Fruit fly (Drosophila melanogaster) whole organism, embryonic: Measurements from ENCODE around the gene Cyt-c-p.

Experiments
- Aef1 ChIP-seq: fragments of 200-800 bp; sonication (Bioruptor generic); IDR thresholded peaks from 3 replicates; pipeline ENCODE4 v1.3.6; 2022; ENCODE audit warnings: missing biosample characterization, missing genetic modification characterization
- Awh ChIP-seq: fragments of 200-800 bp; sonication (Bioruptor generic); IDR thresholded peaks from 2 replicates; pipeline ENCODE4, ENCODE4 v1.3.6; 2022; ENCODE audit warnings: missing biosample characterization, missing genetic modification characterization
- BtbVII ChIP-seq: fragments of 200-800 bp; sonication (Bioruptor generic); optimal IDR thresholded peaks from 3 replicates; lab custom pipeline; 2017; ENCODE audit warnings: missing biosample characterization, mild to moderate bottlenecking, missing genetic modification characterization
- C15 ChIP-seq: fragments of 200-800 bp; sonication (Bioruptor generic); IDR thresholded peaks from 3 replicates; pipeline ENCODE4 v1.3.6; 2022; ENCODE audit warnings: missing biosample characterization, missing genetic modification characterization
- CG10267 ChIP-seq: fragments of 200-800 bp; sonication (Bioruptor generic); optimal IDR thresholded peaks from 2 replicates; lab custom pipeline; 2018; ENCODE audit warnings: missing biosample characterization, mild to moderate bottlenecking, missing genetic modification characterization, moderate library complexity
- CG10274 ChIP-seq: fragments of 200-800 bp; sonication (Bioruptor generic); optimal IDR thresholded peaks from 3 replicates; lab custom pipeline; 2017; ENCODE audit warnings: missing biosample characterization, mild to moderate bottlenecking, missing genetic modification characterization
- CG11696 ChIP-seq: fragments of 200-800 bp; sonication (Bioruptor generic); IDR thresholded peaks from 2 replicates; pipeline ENCODE4 v1.3.6; 2022; ENCODE audit warnings: missing biosample characterization, missing genetic modification characterization
- CG12236 ChIP-seq: fragments of 200-800 bp; sonication (Bioruptor generic); optimal IDR thresholded peaks from 2 replicates; lab custom pipeline; 2016; ENCODE audit warnings: missing biosample characterization, missing genetic modification characterization
- CG12659 ChIP-seq: fragments of 200-800 bp; sonication (Bioruptor generic); optimal IDR thresholded peaks from 3 replicates; lab custom pipeline; 2017; ENCODE audit warnings: mild to moderate bottlenecking, missing biosample characterization, missing genetic modification reagents, missing genetic modification characterization
- CG14965 ChIP-seq: fragments of 200-800 bp; sonication (Bioruptor generic); optimal IDR thresholded peaks from 2 replicates; lab custom pipeline; 2016; ENCODE audit warnings: missing biosample characterization, missing genetic modification characterization, borderline replicate concordance
- CG15696 ChIP-seq: fragments of 200-800 bp; sonication (Bioruptor generic); optimal IDR thresholded peaks from 2 replicates; lab custom pipeline; 2019; ENCODE audit warnings: missing biosample characterization, mild to moderate bottlenecking, missing genetic modification characterization, moderate library complexity
- CG16779 ChIP-seq: fragments of 200-800 bp; sonication (Bioruptor generic); IDR thresholded peaks from 2 replicates; pipeline ENCODE4 v1.3.6; 2022; ENCODE audit warnings: missing biosample characterization, missing genetic modification characterization
- CG16813 ChIP-seq: fragments of 200-800 bp; sonication (Bioruptor generic); IDR thresholded peaks from 3 replicates; pipeline ENCODE4 v1.3.6; 2022; ENCODE audit warnings: missing biosample characterization, missing genetic modification characterization; ENCODE audit not compliant: partially characterized antibody
- CG2120 ChIP-seq: fragments of 200-800 bp; sonication (Bioruptor generic); optimal IDR thresholded peaks from 3 replicates; lab custom pipeline; 2016; ENCODE audit warnings: missing biosample characterization, missing genetic modification characterization
- CG31388 ChIP-seq: fragments of 200-800 bp; sonication (Bioruptor generic); optimal IDR thresholded peaks from 2 replicates; lab custom pipeline; 2016; ENCODE audit warnings: missing biosample characterization, missing genetic modification characterization
- CG33557 ChIP-seq: fragments of 200-800 bp; sonication (Bioruptor generic); optimal IDR thresholded peaks from 2 replicates; lab custom pipeline; 2019; ENCODE audit warnings: missing biosample characterization, mild to moderate bottlenecking, missing genetic modification characterization, moderate library complexity
- CG34422 ChIP-seq: fragments of 200-800 bp; sonication (Bioruptor generic); IDR thresholded peaks from 3 replicates; pipeline ENCODE4 v1.3.6; 2022; ENCODE audit warnings: missing biosample characterization, missing genetic modification characterization
- CG4820 ChIP-seq: fragments of 200-800 bp; sonication (Bioruptor generic); optimal IDR thresholded peaks from 3 replicates; lab custom pipeline; 2016; ENCODE audit warnings: missing biosample characterization, missing genetic modification characterization
- CG6689 ChIP-seq: fragments of 200-800 bp; sonication (Bioruptor generic); IDR thresholded peaks from 2 replicates; pipeline ENCODE4 v1.3.6; 2022; ENCODE audit warnings: missing biosample characterization, missing genetic modification characterization
- CG7839 ChIP-seq: fragments of 200-800 bp; sonication (Bioruptor generic); optimal IDR thresholded peaks from 3 replicates; lab custom pipeline; 2018; ENCODE audit warnings: missing biosample characterization, mild to moderate bottlenecking, missing genetic modification characterization, moderate library complexity
- CG9437 ChIP-seq: fragments of 200-800 bp; sonication (Bioruptor generic); optimal IDR thresholded peaks from 2 replicates; lab custom pipeline; 2018; ENCODE audit warnings: missing biosample characterization, mild to moderate bottlenecking, missing genetic modification characterization
- CG9727 ChIP-seq: fragments of 200-800 bp; sonication (Bioruptor generic); optimal IDR thresholded peaks from 3 replicates; lab custom pipeline; 2017; ENCODE audit warnings: missing biosample characterization, mild to moderate bottlenecking, missing genetic modification characterization
- CrebB ChIP-seq: fragments of 200-800 bp; sonication (Bioruptor generic); optimal IDR thresholded peaks from 3 replicates; lab custom pipeline; 2018; ENCODE audit warnings: missing biosample characterization, mild to moderate bottlenecking, missing genetic modification characterization
- Elba2 ChIP-seq: fragments of 200-800 bp; sonication (Bioruptor generic); optimal IDR thresholded peaks from 3 replicates; lab custom pipeline; 2016; ENCODE audit warnings: missing biosample characterization, missing genetic modification characterization
- Gsc ChIP-seq: fragments of 200-800 bp; sonication (Bioruptor generic); IDR thresholded peaks from 2 replicates; pipeline ENCODE4 v1.3.6; 2022; ENCODE audit warnings: missing biosample characterization, missing genetic modification characterization
- HLHmδ ChIP-seq: fragments of 200-800 bp; sonication (Bioruptor generic); optimal IDR thresholded peaks from 2 replicates; lab custom pipeline; 2018; ENCODE audit warnings: missing biosample characterization, mild to moderate bottlenecking, missing genetic modification characterization, moderate library complexity
- Hmr ChIP-seq: fragments of 200-800 bp; sonication (Bioruptor generic); optimal IDR thresholded peaks from 3 replicates; lab custom pipeline; 2017; ENCODE audit warnings: mild to moderate bottlenecking, missing biosample characterization, missing genetic modification reagents, missing genetic modification characterization
- NK7.1 ChIP-seq: fragments of 200-800 bp; sonication (Bioruptor generic); optimal IDR thresholded peaks from 3 replicates; lab custom pipeline; 2016; ENCODE audit warnings: missing biosample characterization, missing genetic modification characterization
- Nf-YC ChIP-seq: fragments of 200-800 bp; optimal IDR thresholded peaks from 3 replicates; lab custom pipeline; 2019; ENCODE audit warnings: missing biosample characterization, mild to moderate bottlenecking, missing genetic modification characterization, moderate library complexity
- Sin3A ChIP-seq: fragments of >200 bp; optimal IDR thresholded peaks from 2 replicates; lab custom pipeline; 2018
- Trl ChIP-seq, 3 experiments: fragments of >200 bp in 2 of 3; fragments of 200-800 bp in 1 of 3; sonication (Bioruptor generic) in 1 of 3; optimal IDR thresholded peaks; 2 replicates in 1 of 3; 3 replicates in 2 of 3; lab custom pipeline; 2016 to 2017; ENCODE audit warnings: missing biosample characterization in 1 of 3, missing genetic modification characterization in 1 of 3
- Xrp1 ChIP-seq: fragments of 200-800 bp; sonication (Bioruptor generic); IDR thresholded peaks from 2 replicates; pipeline ENCODE4 v1.3.6; 2022; ENCODE audit warnings: missing biosample characterization, missing genetic modification characterization
- dpn ChIP-seq, 2 experiments: fragments of 200-800 bp; sonication (Bioruptor generic); optimal IDR thresholded peaks; 3 replicates each; lab custom pipeline; 2016; ENCODE audit warnings: missing biosample characterization in 2 of 2, missing genetic modification characterization in 2 of 2
- eve ChIP-seq, 2 experiments: fragments of >200 bp; optimal IDR thresholded peaks; 2 replicates each; lab custom pipeline; 2017; ENCODE audit warnings: missing biosample characterization in 2 of 2, missing genetic modification characterization in 2 of 2
- gem ChIP-seq: fragments of 200-800 bp; sonication (Bioruptor generic); optimal IDR thresholded peaks from 2 replicates; lab custom pipeline; 2019; ENCODE audit warnings: missing biosample characterization, mild to moderate bottlenecking, missing genetic modification characterization, moderate library complexity
- grau ChIP-seq: fragments of 200-800 bp; optimal IDR thresholded peaks from 3 replicates; lab custom pipeline; 2019; ENCODE audit warnings: missing biosample characterization, mild to moderate bottlenecking, missing genetic modification characterization, moderate library complexity
- gro ChIP-seq: fragments of 200-800 bp; sonication (Bioruptor generic); optimal IDR thresholded peaks from 2 replicates; lab custom pipeline; 2016; ENCODE audit warnings: missing biosample characterization, missing genetic modification characterization
- hbn ChIP-seq: fragments of 200-800 bp; sonication (Bioruptor generic); IDR thresholded peaks from 2 replicates; pipeline ENCODE4 v1.3.6; 2022; ENCODE audit warnings: missing biosample characterization, missing genetic modification characterization; ENCODE audit not compliant: partially characterized antibody
- insv ChIP-seq, 2 experiments: fragments of 200-800 bp; sonication (Bioruptor generic); optimal IDR thresholded peaks; 3 replicates each; lab custom pipeline; 2016 to 2018; ENCODE audit warnings: missing biosample characterization in 2 of 2, missing genetic modification characterization in 2 of 2
- mam ChIP-seq: fragments of 200-800 bp; sonication (Bioruptor generic); optimal IDR thresholded peaks from 3 replicates; lab custom pipeline; 2016; ENCODE audit warnings: missing biosample characterization, missing genetic modification characterization
- mld ChIP-seq: fragments of 200-800 bp; sonication (Bioruptor generic); IDR thresholded peaks from 3 replicates; pipeline ENCODE4 v1.3.6; 2022; ENCODE audit warnings: missing biosample characterization, missing genetic modification characterization; ENCODE audit not compliant: partially characterized antibody
- nerfin-2 ChIP-seq: fragments of 200-800 bp; sonication (Bioruptor generic); IDR thresholded peaks from 2 replicates; pipeline ENCODE4 v1.3.6; 2022; ENCODE audit warnings: missing biosample characterization, missing genetic modification characterization; ENCODE audit not compliant: partially characterized antibody
- p53 ChIP-seq: fragments of 200-800 bp; sonication (Bioruptor generic); optimal IDR thresholded peaks from 2 replicates; lab custom pipeline; 2016; ENCODE audit warnings: missing biosample characterization, missing genetic modification characterization
- pita ChIP-seq: fragments of 200-800 bp; sonication (Bioruptor generic); optimal IDR thresholded peaks from 2 replicates; lab custom pipeline; 2017; ENCODE audit warnings: missing biosample characterization, mild to moderate bottlenecking, missing genetic modification characterization
- rib ChIP-seq: fragments of 200-800 bp; sonication (Bioruptor generic); IDR thresholded peaks from 2 replicates; pipeline ENCODE4 v1.3.6; 2022; ENCODE audit warnings: missing biosample characterization, missing genetic modification characterization
- shn ChIP-seq: fragments of 200-800 bp; sonication (Bioruptor generic); optimal IDR thresholded peaks from 3 replicates; lab custom pipeline; 2016; ENCODE audit warnings: missing biosample characterization, missing genetic modification characterization
- tio ChIP-seq: fragments of 200-800 bp; sonication (Bioruptor generic); optimal IDR thresholded peaks from 2 replicates; lab custom pipeline; 2017; ENCODE audit warnings: missing biosample characterization, missing genetic modification characterization, inconsistent platforms
- tup ChIP-seq: fragments of 200-800 bp; sonication (Bioruptor generic); optimal IDR thresholded peaks from 2 replicates; lab custom pipeline; 2016; ENCODE audit warnings: missing biosample characterization, mild to moderate bottlenecking, missing genetic modification characterization, moderate library complexity

Cyt-c-p gene

DNA sequence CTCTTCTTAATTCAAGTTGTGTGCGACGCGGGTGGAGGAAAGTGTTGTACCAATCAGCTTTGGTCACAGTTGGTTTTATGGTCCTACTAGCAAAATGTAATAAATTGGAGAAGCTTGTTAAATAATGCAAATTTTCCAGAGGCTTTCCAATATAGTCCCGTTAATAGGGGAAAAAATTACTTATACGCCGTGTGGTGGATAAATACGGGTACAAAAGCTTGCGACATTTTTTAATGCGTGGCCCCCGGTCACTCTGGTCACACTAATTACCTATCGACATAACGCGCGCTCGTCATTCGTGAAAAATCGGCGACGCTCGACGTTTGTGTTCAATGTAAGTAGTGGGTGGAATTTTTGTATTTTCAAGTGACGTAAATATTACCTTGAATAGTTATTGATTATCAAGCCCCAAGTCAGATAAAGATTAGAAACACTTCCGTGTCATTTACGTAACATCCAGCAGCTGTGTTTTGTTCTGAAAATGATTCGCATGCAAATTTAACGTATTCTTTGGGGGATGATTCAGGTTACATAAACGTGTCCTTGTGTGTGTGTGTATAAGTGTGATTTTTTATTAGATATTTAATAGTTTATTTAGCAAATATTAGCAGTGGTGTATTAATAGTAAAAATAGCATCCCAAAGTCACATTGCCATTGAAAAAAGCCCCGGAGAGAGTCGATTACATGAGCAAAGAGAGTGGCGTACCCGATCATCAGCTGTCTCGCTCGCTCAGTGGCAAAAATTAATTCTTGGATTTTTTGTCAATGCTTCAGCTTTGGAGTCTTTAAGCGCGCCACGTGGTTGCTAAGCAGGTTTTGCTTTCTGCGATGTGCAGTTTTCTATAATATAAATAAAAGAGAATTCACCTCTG, at the start of gene Cyt-c-p (continued):
- peak; percentile 65 for TF ChIP-seq gro
- TF ChIP-seq Awh, result no peak
- no peak for TF ChIP-seq CG12236
- TF ChIP-seq CG14965 (GFP tag; lab: Kevin White, UChicago), result no peak
- no peak for TF ChIP-seq Xrp1
- TF ChIP-seq shn (GFP tag; lab: Kevin White, UChicago), result peak; percentile 26
- TF ChIP-seq mld, result no peak
- no peak for TF ChIP-seq CG6689
- no peak for TF ChIP-seq C15 (GFP tag; lab: Robert Waterston, UW)
- no peak for TF ChIP-seq CG16779 (GFP tag; lab: Robert Waterston, UW)
- no peak for TF ChIP-seq HLHmδ (GFP tag; lab: Kevin White, UChicago)
- TF ChIP-seq BtbVII (GFP tag; lab: Kevin White, UChicago), result peak; percentile 34
- TF ChIP-seq NK7.1, result no peak
- TF ChIP-seq Trl (optimal IDR thresholded peaks at IDR 0.05; lab: Kevin White, UChicago), result peak; percentile 40 to 71
- TF ChIP-seq Trl (GFP tag; optimal IDR thresholded peaks at IDR 0.05; lab: Kevin White, UChicago), result peak; percentile 8
- TF ChIP-seq Sin3A, result peak; percentile 91
- no peak for TF ChIP-seq CG11696 (GFP tag; lab: Robert Waterston, UW)
- no peak for TF ChIP-seq CG4820
- TF ChIP-seq Nf-YC, result peak; percentile 55
- TF ChIP-seq grau (tag; lab: Kevin White, UChicago), result peak; percentile 37
- peak; percentile 56; the same call in 1 of the 3 replicates for TF ChIP-seq CG16813 (GFP tag; lab: Robert Waterston, UW)
- no peak for TF ChIP-seq rib (GFP tag; lab: Robert Waterston, UW)
- no peak for TF ChIP-seq CG2120 (GFP tag; lab: Kevin White, UChicago)
- no peak for TF ChIP-seq CG10274 (GFP tag; lab: Kevin White, UChicago)
- peak in 1 of 2 experiments; percentile 11 for TF ChIP-seq insv (GFP tag; optimal IDR thresholded peaks at IDR 0.05; lab: Kevin White, UChicago)
- TF ChIP-seq CG33557, result peak; percentile 16
- peak in 1 of 2 experiments; percentile 36 for TF ChIP-seq eve (GFP tag; optimal IDR thresholded peaks at IDR 0.05; lab: Kevin White, UChicago)
- no peak for TF ChIP-seq Aef1 (GFP tag; lab: Robert Waterston, UW)
- TF ChIP-seq CG31388 (GFP tag; lab: Kevin White, UChicago), result no peak
- peak; percentile 55 for TF ChIP-seq Hmr
- peak; percentile 20 for TF ChIP-seq gem (tag; lab: Kevin White, UChicago)
- no peak for TF ChIP-seq Elba2 (GFP tag; lab: Kevin White, UChicago)
- peak; percentile 48 for TF ChIP-seq CG9437 (GFP tag; lab: Kevin White, UChicago)
- TF ChIP-seq CG9727 (GFP tag; lab: Kevin White, UChicago), result peak; percentile 44
- TF ChIP-seq CG7839 (tag; lab: Kevin White, UChicago), result no peak
- 0 out of 2 replicates have a peak, but pooled peaks have one; percentile 16 for TF ChIP-seq nerfin-2
- TF ChIP-seq pita, result no peak
- no peak for TF ChIP-seq CG15696 (tag; lab: Kevin White, UChicago)
- peak; percentile 56 for TF ChIP-seq CG10267
- TF ChIP-seq Gsc (GFP tag; lab: Robert Waterston, UW), result no peak
- no peak for TF ChIP-seq CrebB (tag; lab: Kevin White, UChicago)
- TF ChIP-seq hbn (GFP tag; lab: Robert Waterston, UW), result peak; percentile 44; the same call in 1 of the 2 replicates
- peak; percentile 10 to 57 for TF ChIP-seq dpn (GFP tag; optimal IDR thresholded peaks at IDR 0.05; lab: Kevin White, UChicago)
- TF ChIP-seq tup, result no peak
- TF ChIP-seq p53 (GFP tag; lab: Kevin White, UChicago), result peak; percentile 44
- TF ChIP-seq tio, result no peak
- peak; percentile 81 for TF ChIP-seq CG12659 (GFP tag; lab: Kevin White, UChicago)
- peak; percentile 19 for TF ChIP-seq mam (GFP tag; lab: Kevin White, UChicago)
- TF ChIP-seq CG34422, result no peak; the same call in 2 of the 3 replicates
